Worm (Caenorhabditis elegans) whole organism, midembryonic: ENCODE measurements around the gene ints-7.

Experiments
- flt-1 ChIP-seq: fragments of 200-800 bp; sonication (Bioruptor generic); IDR thresholded peaks from 2 replicates; pipeline ENCODE4 v1.3.6; 2022; ENCODE audit warnings: missing genetic modification characterization, missing compliant biosample characterization
- med-1 ChIP-seq: sonication (generic microtip); optimal IDR thresholded peaks from 2 replicates; lab custom pipeline; 2017; ENCODE audit warnings: missing genetic modification characterization, mild to moderate bottlenecking, missing compliant biosample characterization, antibody characterized with exemption, missing genetic modification reagents; ENCODE audit not compliant: insufficient read depth

- TF ChIP-seq flt-1 (no peak), med-1 (GFP tag; lab: Kevin White, UChicago) (no peak)
These were observed 36.5 kb downstream of the ints-7 start for ce11 chrII:11619171-11619570.
